Worm (Caenorhabditis elegans) whole organism, L1 larva: Measurements from ENCODE around the gene nhr-71.

Experiments
- C04F5.9 ChIP-seq: sonication (generic microtip); optimal IDR thresholded peaks from 2 replicates; lab custom pipeline; 2016; ENCODE audit warnings: missing genetic modification characterization, missing compliant biosample characterization
- C34B4.2 ChIP-seq: sonication (generic microtip); optimal IDR thresholded peaks from 2 replicates; lab custom pipeline; 2017; ENCODE audit warnings: mild to moderate bottlenecking, missing genetic modification characterization, missing compliant biosample characterization
- F16B12.6 ChIP-seq: fragments of 150-350 bp; optimal IDR thresholded peaks from 2 replicates; lab custom pipeline; 2014; ENCODE audit warnings: missing biosample characterization, missing genetic modification characterization
- Y116A8C.19 ChIP-seq: sonication (generic microtip); optimal IDR thresholded peaks from 2 replicates; lab custom pipeline; 2016; ENCODE audit warnings: missing compliant biosample characterization, missing genetic modification characterization, borderline replicate concordance
- aha-1 ChIP-seq: fragments of 150-350 bp; optimal IDR thresholded peaks from 2 replicates; lab custom pipeline; 2014; ENCODE audit warnings: missing biosample characterization, missing genetic modification characterization
- alr-1 ChIP-seq: fragments of 200-800 bp; sonication (Bioruptor generic); optimal IDR thresholded peaks from 2 replicates; lab custom pipeline; 2018; ENCODE audit warnings: borderline replicate concordance, mild to moderate bottlenecking, missing genetic modification characterization, missing compliant biosample characterization
- blmp-1 ChIP-seq: fragments of 150-350 bp; optimal IDR thresholded peaks from 2 replicates; lab custom pipeline; 2014; ENCODE audit warnings: missing biosample characterization, missing genetic modification characterization
- ceh-63 ChIP-seq: fragments of 200-800 bp; sonication (Bioruptor generic); optimal IDR thresholded peaks from 2 replicates; lab custom pipeline; 2018; ENCODE audit warnings: mild to moderate bottlenecking, missing genetic modification characterization, missing compliant biosample characterization
- ceh-8 ChIP-seq: fragments of 200-800 bp; sonication (Bioruptor generic); optimal IDR thresholded peaks from 2 replicates; lab custom pipeline; 2018; ENCODE audit warnings: mild to moderate bottlenecking, missing genetic modification characterization, moderate library complexity, missing compliant biosample characterization
- ces-1 ChIP-seq: fragments of 150-350 bp; optimal IDR thresholded peaks from 2 replicates; lab custom pipeline; 2014; ENCODE audit warnings: missing biosample characterization, missing genetic modification reagents, missing genetic modification characterization
- dpl-1 ChIP-seq, 3 experiments: fragments of 150-350 bp in 2 of 3; sonication (generic microtip) in 1 of 3; optimal IDR thresholded peaks; 2 replicates each; lab custom pipeline; 2014 to 2017; ENCODE audit warnings: missing biosample characterization in 3 of 3, missing genetic modification characterization in 3 of 3, missing genetic modification reagents in 3 of 3
- dsc-1 ChIP-seq: sonication (generic microtip); optimal IDR thresholded peaks from 2 replicates; lab custom pipeline; 2016; ENCODE audit warnings: mild to moderate bottlenecking, missing genetic modification characterization, missing compliant biosample characterization
- efl-1 ChIP-seq, 4 experiments: fragments of 150-350 bp; optimal IDR thresholded peaks in 3 of 4; peaks in 1 of 4; 1 replicate in 1 of 4; 2 replicates in 3 of 4; lab custom pipeline; 2014; ENCODE audit warnings: missing biosample characterization in 2 of 4, missing genetic modification characterization in 2 of 4, missing genetic modification reagents in 2 of 4
- egl-13 ChIP-seq: sonication (generic microtip); optimal IDR thresholded peaks from 2 replicates; lab custom pipeline; 2016; ENCODE audit warnings: missing genotype, missing genetic modification reagents, missing genetic modification characterization, missing compliant biosample characterization
- elt-3 ChIP-seq, 6 experiments: fragments of 150-350 bp in 1 of 6; sonication (generic microtip); optimal IDR thresholded peaks; 2 replicates each; lab custom pipeline; 2017 to 2018; ENCODE audit warnings: missing biosample characterization in 6 of 6, missing genetic modification characterization in 6 of 6, inconsistent platforms in 1 of 6
- fkh-4 ChIP-seq: sonication (generic microtip); optimal IDR thresholded peaks from 2 replicates; lab custom pipeline; 2016; ENCODE audit warnings: missing compliant biosample characterization, missing genetic modification characterization, borderline replicate concordance
- hpl-2 ChIP-seq: fragments of 150-350 bp; optimal IDR thresholded peaks from 2 replicates; lab custom pipeline; 2014; ENCODE audit warnings: missing biosample characterization, missing genetic modification reagents, missing genetic modification characterization
- irx-1 ChIP-seq: sonication (generic microtip); optimal IDR thresholded peaks from 2 replicates; lab custom pipeline; 2016; ENCODE audit warnings: missing genetic modification characterization, missing compliant biosample characterization
- jun-1 ChIP-seq: fragments of 150-350 bp; optimal IDR thresholded peaks from 2 replicates; lab custom pipeline; 2014; ENCODE audit warnings: missing biosample characterization, missing genetic modification reagents, missing genetic modification characterization
- lin-13 ChIP-seq: fragments of 150-350 bp; optimal IDR thresholded peaks from 2 replicates; lab custom pipeline; 2014; ENCODE audit warnings: missing biosample characterization, missing genetic modification reagents, missing genetic modification characterization
- lin-14 ChIP-seq: fragments of 200-800 bp; sonication (Bioruptor generic); optimal IDR thresholded peaks from 2 replicates; lab custom pipeline; 2018; ENCODE audit warnings: mild to moderate bottlenecking, missing genetic modification characterization, moderate library complexity, missing compliant biosample characterization
- lin-15B ChIP-seq: fragments of 150-350 bp; sonication (generic microtip); optimal IDR thresholded peaks from 3 replicates; lab custom pipeline; 2014; ENCODE audit warnings: missing biosample characterization, missing genetic modification characterization
- lin-39 ChIP-seq: fragments of 150-350 bp; optimal IDR thresholded peaks from 2 replicates; lab custom pipeline; 2014; ENCODE audit warnings: missing biosample characterization, missing genetic modification reagents, missing genetic modification characterization
- lir-3 ChIP-seq: sonication (generic microtip); optimal IDR thresholded peaks from 2 replicates; lab custom pipeline; 2016; ENCODE audit warnings: mild to moderate bottlenecking, missing genetic modification characterization, moderate library complexity, missing compliant biosample characterization; ENCODE audit not compliant: poor library complexity
- mab-9 ChIP-seq: fragments of 200-800 bp; sonication (Bioruptor generic); IDR thresholded peaks from 2 replicates; pipeline ENCODE4 v1.3.6; 2022; ENCODE audit warnings: missing genetic modification reagents, missing genetic modification characterization, missing compliant biosample characterization
- mdl-1 ChIP-seq, 2 experiments: fragments of 150-350 bp; optimal IDR thresholded peaks; 2 replicates each; lab custom pipeline; 2014 to 2017; ENCODE audit warnings: missing biosample characterization in 2 of 2, missing genetic modification characterization in 2 of 2, inconsistent platforms in 1 of 2
- mef-2 ChIP-seq: fragments of 150-350 bp; optimal IDR thresholded peaks from 2 replicates; lab custom pipeline; 2014; ENCODE audit warnings: missing biosample characterization, missing genetic modification characterization
- mep-1 ChIP-seq: fragments of 150-350 bp; optimal IDR thresholded peaks from 2 replicates; lab custom pipeline; 2014; ENCODE audit warnings: missing biosample characterization, missing genetic modification characterization
- nhr-11 ChIP-seq: fragments of 150-350 bp; optimal IDR thresholded peaks from 2 replicates; lab custom pipeline; 2014; ENCODE audit warnings: missing biosample characterization, missing genetic modification characterization
- nhr-19 ChIP-seq: fragments of 200-800 bp; sonication (Bioruptor generic); conservative IDR thresholded peaks from 2 replicates; pipeline ENCODE4 v1.3.6; 2022; ENCODE audit warnings: missing genetic modification characterization, missing compliant biosample characterization
- nhr-20 ChIP-seq: sonication (generic microtip); optimal IDR thresholded peaks from 2 replicates; lab custom pipeline; 2016; ENCODE audit warnings: mild to moderate bottlenecking, missing genetic modification characterization, missing compliant biosample characterization
- nhr-237 ChIP-seq: fragments of 150-350 bp; optimal IDR thresholded peaks from 2 replicates; lab custom pipeline; 2014; ENCODE audit warnings: missing biosample characterization, missing genetic modification characterization
- nhr-28 ChIP-seq: fragments of 150-350 bp; optimal IDR thresholded peaks from 2 replicates; lab custom pipeline; 2014; ENCODE audit warnings: missing biosample characterization, missing genetic modification characterization
- nhr-47 ChIP-seq: sonication (generic microtip); optimal IDR thresholded peaks from 2 replicates; lab custom pipeline; 2016; ENCODE audit warnings: mild to moderate bottlenecking, missing genetic modification characterization, moderate library complexity, missing compliant biosample characterization
- nhr-71 ChIP-seq: sonication (generic microtip); optimal IDR thresholded peaks from 2 replicates; lab custom pipeline; 2016; ENCODE audit warnings: mild to moderate bottlenecking, missing genetic modification characterization, moderate library complexity, missing compliant biosample characterization
- nhr-77 ChIP-seq: fragments of 150-350 bp; optimal IDR thresholded peaks from 2 replicates; lab custom pipeline; 2014; ENCODE audit warnings: missing biosample characterization, missing genetic modification characterization
- nhr-84 ChIP-seq: sonication (generic microtip); optimal IDR thresholded peaks from 2 replicates; lab custom pipeline; 2017; ENCODE audit warnings: missing biosample characterization, missing genetic modification characterization
- nhr-90 ChIP-seq: sonication (generic microtip); optimal IDR thresholded peaks from 2 replicates; lab custom pipeline; 2016; ENCODE audit warnings: mild to moderate bottlenecking, missing genetic modification characterization, missing compliant biosample characterization; ENCODE audit not compliant: poor library complexity
- rnt-1 ChIP-seq: sonication (generic microtip); optimal IDR thresholded peaks from 2 replicates; lab custom pipeline; 2016; ENCODE audit warnings: mild to moderate bottlenecking, missing genetic modification characterization, moderate library complexity, missing compliant biosample characterization
- skn-1 ChIP-seq: fragments of 150-350 bp; optimal IDR thresholded peaks from 2 replicates; lab custom pipeline; 2014; ENCODE audit warnings: missing biosample characterization, missing genetic modification characterization
- snpc-4 ChIP-seq: fragments of 150-350 bp; optimal IDR thresholded peaks from 2 replicates; lab custom pipeline; 2014; ENCODE audit warnings: missing biosample characterization, missing genetic modification characterization
- snu-23 ChIP-seq: sonication (generic microtip); optimal IDR thresholded peaks from 2 replicates; lab custom pipeline; 2016; ENCODE audit warnings: missing genetic modification characterization, missing compliant biosample characterization
- sox-4 ChIP-seq: sonication (generic microtip); optimal IDR thresholded peaks from 2 replicates; lab custom pipeline; 2016; ENCODE audit warnings: missing genetic modification characterization, missing compliant biosample characterization
- swsn-7 ChIP-seq: sonication (generic microtip); optimal IDR thresholded peaks from 2 replicates; lab custom pipeline; 2016; ENCODE audit warnings: missing genetic modification characterization, missing compliant biosample characterization
- tbx-2 ChIP-seq: sonication (generic microtip); optimal IDR thresholded peaks from 2 replicates; lab custom pipeline; 2016; ENCODE audit warnings: missing genetic modification characterization, missing compliant biosample characterization
- tlp-1 ChIP-seq: fragments of 150-350 bp; optimal IDR thresholded peaks from 2 replicates; lab custom pipeline; 2014; ENCODE audit warnings: missing biosample characterization, missing genetic modification characterization
- unc-130 ChIP-seq: fragments of 150-350 bp; optimal IDR thresholded peaks from 2 replicates; lab custom pipeline; 2017; ENCODE audit warnings: missing biosample characterization, missing genetic modification characterization, inconsistent platforms
- unc-30 ChIP-seq: sonication (generic microtip); optimal IDR thresholded peaks from 2 replicates; lab custom pipeline; 2017; ENCODE audit warnings: missing biosample characterization, missing genetic modification characterization
- unc-86 ChIP-seq: sonication (generic microtip); optimal IDR thresholded peaks from 2 replicates; lab custom pipeline; 2016; ENCODE audit warnings: missing genetic modification characterization, missing compliant biosample characterization
- unc-98 ChIP-seq: fragments of 200-800 bp; sonication (Bioruptor generic); IDR thresholded peaks from 2 replicates; pipeline ENCODE4 v1.3.6; 2022; ENCODE audit warnings: missing genetic modification characterization, missing compliant biosample characterization
- vab-15 ChIP-seq: sonication (generic microtip); optimal IDR thresholded peaks from 2 replicates; lab custom pipeline; 2017; ENCODE audit warnings: missing genotype, mild to moderate bottlenecking, missing genetic modification characterization, missing compliant biosample characterization
- xbp-1 ChIP-seq: sonication (generic microtip); optimal IDR thresholded peaks from 2 replicates; lab custom pipeline; 2016; ENCODE audit warnings: missing genetic modification characterization, missing compliant biosample characterization
- ztf-11 ChIP-seq, 2 experiments: sonication (generic microtip); optimal IDR thresholded peaks; 2 replicates each; lab custom pipeline; 2016 to 2017; ENCODE audit warnings: missing genetic modification characterization in 2 of 2, missing biosample characterization in 1 of 2, missing compliant biosample characterization in 1 of 2

The nhr-71 gene

DNA sequence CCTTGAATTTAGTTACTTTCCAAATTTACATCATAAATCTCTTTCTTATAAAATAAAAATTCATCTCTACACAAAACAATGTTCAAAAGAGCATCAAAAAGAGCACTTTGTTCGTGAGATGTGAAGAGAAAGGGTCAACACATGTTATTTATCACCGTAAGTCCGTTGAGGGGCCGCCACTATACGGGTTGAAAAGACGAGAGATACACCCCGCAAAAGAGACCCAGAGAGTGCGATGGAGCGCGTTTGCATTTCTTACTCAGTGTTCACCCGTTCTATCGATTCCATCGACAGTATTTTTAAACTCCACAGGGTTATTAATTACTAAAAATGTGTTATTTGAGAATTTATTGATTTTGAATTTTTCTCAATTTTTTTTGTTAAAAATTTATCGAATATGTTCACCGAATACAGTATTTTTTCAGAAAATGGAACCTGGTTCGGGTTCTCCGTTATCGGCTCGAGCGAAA, 20.2 kb upstream of the nhr-71 start, which contains the start of gene pix-1 (continued):
- no peak for TF ChIP-seq Y116A8C.19 (tag; lab: Kevin White, UChicago)
- TF ChIP-seq nhr-20 (tag; lab: Kevin White, UChicago), result peak; percentile 69
- peak; percentile 65 for TF ChIP-seq nhr-47
- TF ChIP-seq nhr-77 (tag; lab: Kevin White, UChicago), result peak; percentile 27
- TF ChIP-seq mep-1 (tag; lab: Kevin White, UChicago), result peak; percentile 81
- peak; percentile 61 for TF ChIP-seq xbp-1
- TF ChIP-seq unc-86 (tag; lab: Kevin White, UChicago), result peak; percentile 2
- peak; percentile 38 for TF ChIP-seq skn-1 (tag; lab: Kevin White, UChicago)
- no peak for TF ChIP-seq egl-13 (tag; lab: Kevin White, UChicago)
- TF ChIP-seq hpl-2, result no peak
- TF ChIP-seq lin-15B (tag; lab: Kevin White, UChicago), result peak; percentile 18
- no peak for TF ChIP-seq vab-15 (tag; lab: Kevin White, UChicago)
- TF ChIP-seq unc-30, result no peak
- TF ChIP-seq aha-1, result no peak
- TF ChIP-seq F16B12.6 (tag; lab: Kevin White, UChicago), result no peak
- no peak for TF ChIP-seq nhr-11
- TF ChIP-seq lir-3 (tag; lab: Kevin White, UChicago), result peak; percentile 2
- no peak for TF ChIP-seq unc-98
- TF ChIP-seq snu-23 (GFP tag; lab: Kevin White, UChicago), result peak; percentile 81
- TF ChIP-seq ces-1 (GFP tag; lab: Kevin White, UChicago), result no peak
- no peak for TF ChIP-seq sox-4 (tag; lab: Kevin White, UChicago)
- TF ChIP-seq nhr-28 (tag; lab: Kevin White, UChicago), result no peak
- peak; percentile 69 for TF ChIP-seq swsn-7 (tag; lab: Kevin White, UChicago)
- no peak for TF ChIP-seq ceh-63 (GFP tag; lab: Kevin White, UChicago)
- peak; percentile 15 to 42 (median 22) for TF ChIP-seq dpl-1 (GFP tag; optimal IDR thresholded peaks at IDR 0.05; lab: Kevin White, UChicago)
- TF ChIP-seq rnt-1, result peak; percentile 86
- TF ChIP-seq mab-9 (GFP tag; lab: Robert Waterston, UW), result no peak
- TF ChIP-seq ztf-11 (tag; optimal IDR thresholded peaks at IDR 0.05; lab: Kevin White, UChicago), result no peak
- TF ChIP-seq C04F5.9 (tag; lab: Kevin White, UChicago), result no peak
- TF ChIP-seq blmp-1 (tag; lab: Kevin White, UChicago), result peak; percentile 58
- TF ChIP-seq lin-13 (GFP tag; lab: Kevin White, UChicago), result no peak
- peak; percentile 26 for TF ChIP-seq jun-1
- TF ChIP-seq tlp-1 (tag; lab: Kevin White, UChicago), result no peak
- peak; percentile 0 for TF ChIP-seq snpc-4
- TF ChIP-seq lin-39 (tag; lab: Kevin White, UChicago), result peak; percentile 40
- TF ChIP-seq C34B4.2 (tag; lab: Kevin White, UChicago), result no peak
- peak; percentile 84 for TF ChIP-seq nhr-71 (tag; lab: Kevin White, UChicago)
- TF ChIP-seq elt-3 (tag; optimal IDR thresholded peaks at IDR 0.05; lab: Kevin White, UChicago), result peak in 1 of 6 experiments; percentile 36
- TF ChIP-seq nhr-237, result no peak
- TF ChIP-seq unc-130 (tag; lab: Kevin White, UChicago), result peak; percentile 83
- TF ChIP-seq nhr-84 (tag; lab: Kevin White, UChicago), result no peak
- TF ChIP-seq nhr-90 (tag; lab: Kevin White, UChicago), result peak; percentile 47
- TF ChIP-seq nhr-19 (GFP tag; lab: Robert Waterston, UW), result peak; percentile 74
- TF ChIP-seq mef-2 (tag; lab: Kevin White, UChicago), result no peak
- TF ChIP-seq dsc-1 (tag; lab: Kevin White, UChicago), result peak; percentile 86
- TF ChIP-seq ceh-8 (GFP tag; lab: Kevin White, UChicago), result no peak
- peak; percentile 47 to 52 for TF ChIP-seq efl-1 (optimal IDR thresholded peaks at IDR 0.05; lab: Kevin White, UChicago)
- peak; percentile 28 to 63 for TF ChIP-seq efl-1 (GFP tag; optimal IDR thresholded peaks at IDR 0.05 in 1 of 2; lab: Kevin White, UChicago)
- peak in 1 of 2 experiments; percentile 55 for TF ChIP-seq mdl-1 (tag; optimal IDR thresholded peaks at IDR 0.05; lab: Kevin White, UChicago)
- peak; percentile 34 for TF ChIP-seq irx-1 (tag; lab: Kevin White, UChicago)
- TF ChIP-seq alr-1 (tag; lab: Kevin White, UChicago), result no peak
- TF ChIP-seq tbx-2 (tag; lab: Kevin White, UChicago), result peak; percentile 64
- peak; percentile 93 for TF ChIP-seq lin-14 (GFP tag; lab: Kevin White, UChicago)
- peak; percentile 19 for TF ChIP-seq fkh-4 (tag; lab: Kevin White, UChicago)
